Fruit fly (Drosophila melanogaster): ENCODE data around the gene CG14316.

CG14316 gene

DNA sequence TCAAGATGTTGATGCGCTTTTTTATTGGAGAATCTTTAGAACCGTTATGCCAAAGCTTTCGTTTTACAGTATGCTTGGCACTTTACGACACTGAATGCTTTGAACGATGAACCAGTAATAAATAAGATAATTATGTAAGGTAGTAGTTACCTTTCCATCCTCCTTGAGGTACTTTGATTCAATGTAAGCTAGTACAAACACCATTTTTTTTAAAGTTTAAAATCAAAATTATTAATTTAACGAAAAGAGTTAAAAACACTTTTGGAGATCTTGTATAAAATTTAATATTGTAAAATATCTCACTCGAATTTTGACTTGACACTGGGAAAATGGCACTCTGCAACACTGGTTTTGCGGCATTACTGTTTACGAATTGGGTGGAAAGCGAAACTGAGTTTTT is 33.5 kb downstream of the CG14316 start, which contains the start of the genes Arp5 and CG7208:
Gene Arp5, plus strand, starts transcription at position 114 of the 400 bp plus-strand sequence.
Gene CG7208, minus strand, starts transcription at position 331 of the 400 bp plus-strand sequence.
- TF ChIP-seq CTCF (optimal IDR thresholded peaks at IDR 0.05) (no peak), CG8478 (optimal IDR thresholded peaks at IDR 0.05) (no peak)

- TF ChIP-seq CTCF (optimal IDR thresholded peaks at IDR 0.05) (no peak), CG8478 (optimal IDR thresholded peaks at IDR 0.05) (no peak)
Measured at dm6 chr3R:18188702-18189125, 36.8 kb downstream of the CG14316 start, which contains the start of the genes CG12321 and MED17. CG12321 (minus strand) TSS chr3R:18188707. MED17 (plus strand) TSS chr3R:18189072.

- no peak for TF ChIP-seq CG8478 (optimal IDR thresholded peaks at IDR 0.05)
- TF ChIP-seq CTCF (optimal IDR thresholded peaks at IDR 0.05): no peak
Measured at dm6 chr3R:18191867-18192266, 39.9 kb downstream of the CG14316 start, which contains the start of gene CG14313. CG14313 (minus strand) TSS chr3R:18191967.

- no peak for TF ChIP-seq CTCF (optimal IDR thresholded peaks at IDR 0.05)
- no peak for TF ChIP-seq CG8478 (optimal IDR thresholded peaks at IDR 0.05)
Measured at dm6 chr3R:18195295-18195694, 43.4 kb downstream of the CG14316 start.

dm6 chr3R:18196622-18196990 is 44.7 kb downstream of the CG14316 start:
- TF ChIP-seq CTCF (optimal IDR thresholded peaks at IDR 0.05): no peak
- no peak for TF ChIP-seq CG8478 (optimal IDR thresholded peaks at IDR 0.05)

dm6 chr3R:18196991-18197801 is 45.3 kb downstream of the CG14316 start:
- no peak for TF ChIP-seq CTCF (optimal IDR thresholded peaks at IDR 0.05)
- TF ChIP-seq CG8478 (optimal IDR thresholded peaks at IDR 0.05): no peak

dm6 chr3R:18197802-18198148 is 45.9 kb downstream of the CG14316 start:
- no peak for TF ChIP-seq CG8478 (optimal IDR thresholded peaks at IDR 0.05)
- TF ChIP-seq CTCF (optimal IDR thresholded peaks at IDR 0.05): no peak

dm6 chr3R:18198518-18199118 is 46.7 kb downstream of the CG14316 start:
- TF ChIP-seq CG8478 (optimal IDR thresholded peaks at IDR 0.05) (no peak), CTCF (optimal IDR thresholded peaks at IDR 0.05) (no peak)

DNA sequence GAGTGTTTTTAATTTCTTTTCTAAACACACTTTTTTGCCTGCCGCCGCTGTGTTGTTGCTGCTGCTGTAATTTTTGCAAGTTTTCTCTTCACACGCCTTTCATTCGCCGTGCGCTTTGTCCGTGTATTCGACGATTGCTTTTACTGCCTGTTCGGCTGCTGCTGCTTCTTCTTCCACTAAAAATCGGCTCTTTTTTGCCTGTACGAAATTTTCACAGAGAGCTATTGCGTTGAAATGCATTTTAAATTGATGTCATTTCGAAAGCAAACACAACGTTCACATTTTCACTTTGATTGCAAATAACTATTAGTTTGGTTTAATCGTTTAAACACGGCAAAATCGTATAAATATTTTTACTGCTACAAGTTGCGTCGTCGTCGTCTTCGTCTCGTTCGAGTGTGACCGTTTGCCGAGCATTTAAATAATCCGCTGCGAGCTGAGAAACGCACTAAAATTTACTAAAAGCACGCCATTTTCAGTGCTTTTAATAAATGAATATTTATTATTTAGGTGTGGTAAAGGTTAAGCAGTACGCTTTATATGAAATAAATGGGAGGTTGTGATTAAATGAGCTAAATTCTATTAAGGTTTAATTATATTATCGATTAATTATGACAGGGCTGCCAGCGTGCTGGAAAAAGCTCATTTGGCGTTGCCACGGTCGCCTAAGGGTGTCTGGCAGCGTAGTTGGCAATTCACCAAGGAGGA is 47.4 kb downstream of the CG14316 start, which contains the start of the genes Ssdp and CG7985:
Gene Ssdp, minus strand, starts transcription at position 419 of the 708 bp plus-strand sequence.
Gene CG7985, plus strand, starts transcription at position 681 of the 708 bp plus-strand sequence.
- TF ChIP-seq CG8478 (optimal IDR thresholded peaks at IDR 0.05) (no peak), CTCF (optimal IDR thresholded peaks at IDR 0.05) (no peak)

DNA sequence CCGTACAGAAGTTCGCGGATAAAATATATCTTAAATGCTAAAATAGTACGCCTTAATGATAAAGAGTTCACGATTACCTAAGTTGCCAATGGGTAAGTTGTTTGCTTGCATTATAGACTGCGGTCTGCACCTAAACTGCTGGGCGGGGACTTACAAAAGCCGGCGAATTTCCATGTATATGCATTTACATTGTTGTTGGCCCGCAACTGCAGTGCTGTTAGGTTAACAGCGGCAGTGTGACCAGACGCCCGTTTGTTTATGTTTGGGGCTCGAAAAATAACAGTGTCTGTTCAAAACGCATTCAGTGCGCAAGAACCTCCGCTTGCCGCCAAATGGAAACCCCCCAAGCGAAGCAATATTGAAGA is 47.9 kb downstream of the CG14316 start:
- TF ChIP-seq CG8478 (optimal IDR thresholded peaks at IDR 0.05) (no peak), CTCF (optimal IDR thresholded peaks at IDR 0.05) (no peak)
